Worm (Caenorhabditis elegans) whole organism, L2 larva: Measurements from ENCODE around the gene jmjd-5.

Experiments used
- C34F6.9 ChIP-seq: fragments of 150-350 bp; optimal IDR thresholded peaks from 2 replicates; lab custom pipeline; 2014; ENCODE audit warnings: missing biosample characterization, missing genetic modification characterization
- F13H6.1 ChIP-seq: sonication (generic microtip); optimal IDR thresholded peaks from 2 replicates; lab custom pipeline; 2016; ENCODE audit warnings: missing genetic modification characterization, missing compliant biosample characterization
- R02D3.7 ChIP-seq: fragments of 150-350 bp; optimal IDR thresholded peaks from 2 replicates; lab custom pipeline; 2014; ENCODE audit warnings: missing biosample characterization, missing genetic modification characterization
- Y55F3AM.14 ChIP-seq: fragments of 200-800 bp; sonication (Bioruptor generic); optimal IDR thresholded peaks from 2 replicates; lab custom pipeline; 2018; ENCODE audit warnings: mild to moderate bottlenecking, missing genetic modification characterization, missing compliant biosample characterization
- ZK546.5 ChIP-seq: sonication (generic microtip); optimal IDR thresholded peaks from 2 replicates; lab custom pipeline; 2017; ENCODE audit warnings: missing biosample characterization, missing genetic modification characterization
- alr-1 ChIP-seq: fragments of 150-350 bp; optimal IDR thresholded peaks from 2 replicates; lab custom pipeline; 2014; ENCODE audit warnings: missing biosample characterization, missing genetic modification characterization
- aly-2 ChIP-seq: fragments of 150-350 bp; optimal IDR thresholded peaks from 2 replicates; lab custom pipeline; 2014; ENCODE audit warnings: missing biosample characterization, missing genetic modification characterization
- ama-1 ChIP-seq: fragments of 150-350 bp; optimal IDR thresholded peaks from 2 replicates; lab custom pipeline; 2018; ENCODE audit warnings: inconsistent platforms
- blmp-1 ChIP-seq: sonication (generic microtip); optimal IDR thresholded peaks from 2 replicates; lab custom pipeline; 2017; ENCODE audit warnings: missing genetic modification characterization, mild to moderate bottlenecking, missing compliant biosample characterization, antibody characterized with exemption, moderate library complexity; ENCODE audit not compliant: insufficient read depth
- ceh-82 ChIP-seq: fragments of 150-350 bp; optimal IDR thresholded peaks from 2 replicates; lab custom pipeline; 2014; ENCODE audit warnings: missing biosample characterization, missing genetic modification characterization
- crh-2 ChIP-seq: sonication (generic microtip); optimal IDR thresholded peaks from 2 replicates; lab custom pipeline; 2017; ENCODE audit warnings: missing biosample characterization, missing genetic modification characterization
- dmd-4 ChIP-seq: sonication (generic microtip); optimal IDR thresholded peaks from 2 replicates; lab custom pipeline; 2017; ENCODE audit warnings: missing biosample characterization, missing genetic modification characterization
- egl-27 ChIP-seq: sonication (generic microtip); optimal IDR thresholded peaks from 3 replicates; lab custom pipeline; 2017; ENCODE audit warnings: missing biosample characterization, missing genetic modification reagents, missing genetic modification characterization
- elt-3 ChIP-seq: sonication (generic microtip); optimal IDR thresholded peaks from 2 replicates; lab custom pipeline; 2017; ENCODE audit warnings: missing biosample characterization, missing genetic modification characterization
- fos-1 ChIP-seq: fragments of 150-350 bp; optimal IDR thresholded peaks from 2 replicates; lab custom pipeline; 2014; ENCODE audit warnings: missing biosample characterization, missing genetic modification characterization
- gmeb-1 ChIP-seq: fragments of 150-350 bp; optimal IDR thresholded peaks from 2 replicates; lab custom pipeline; 2014; ENCODE audit warnings: missing biosample characterization, missing genetic modification characterization
- lin-11 ChIP-seq: fragments of 150-350 bp; sonication (generic microtip); optimal IDR thresholded peaks from 2 replicates; lab custom pipeline; 2014; ENCODE audit warnings: missing biosample characterization, missing genetic modification characterization, inconsistent platforms, mixed read lengths
- lin-13 ChIP-seq: fragments of 150-350 bp; optimal IDR thresholded peaks from 2 replicates; lab custom pipeline; 2014; ENCODE audit warnings: missing biosample characterization, missing genetic modification reagents, missing genetic modification characterization
- lin-39 ChIP-seq: fragments of 150-350 bp; optimal IDR thresholded peaks from 2 replicates; lab custom pipeline; 2014; ENCODE audit warnings: missing biosample characterization, missing genetic modification reagents, missing genetic modification characterization
- lsy-2 ChIP-seq, 2 experiments: fragments of 150-350 bp in 1 of 2; sonication (generic microtip) in 1 of 2; optimal IDR thresholded peaks; 2 replicates each; lab custom pipeline; 2014 to 2017; ENCODE audit warnings: missing biosample characterization in 2 of 2, missing genetic modification characterization in 2 of 2
- mab-5 ChIP-seq: fragments of 150-350 bp; optimal IDR thresholded peaks from 2 replicates; lab custom pipeline; 2014; ENCODE audit warnings: missing biosample characterization, missing genetic modification characterization
- mdl-1 ChIP-seq, 2 experiments: fragments of 150-350 bp in 1 of 2; sonication (generic microtip) in 1 of 2; optimal IDR thresholded peaks; 2 replicates each; lab custom pipeline; 2017; ENCODE audit warnings: missing biosample characterization in 2 of 2, missing genetic modification characterization in 2 of 2
- nhr-10 ChIP-seq: sonication (generic microtip); optimal IDR thresholded peaks from 2 replicates; lab custom pipeline; 2017; ENCODE audit warnings: missing biosample characterization, missing genetic modification characterization
- nhr-11 ChIP-seq: fragments of 150-350 bp; optimal IDR thresholded peaks from 2 replicates; lab custom pipeline; 2014; ENCODE audit warnings: missing biosample characterization, missing genetic modification characterization
- nhr-12 ChIP-seq: fragments of 150-350 bp; optimal IDR thresholded peaks from 2 replicates; lab custom pipeline; 2014; ENCODE audit warnings: missing biosample characterization, missing genetic modification characterization
- nhr-129 ChIP-seq: fragments of 150-350 bp; optimal IDR thresholded peaks from 2 replicates; lab custom pipeline; 2014; ENCODE audit warnings: missing biosample characterization, missing genetic modification characterization
- nhr-21 ChIP-seq: fragments of 150-350 bp; optimal IDR thresholded peaks from 2 replicates; lab custom pipeline; 2014; ENCODE audit warnings: missing biosample characterization, missing genetic modification characterization
- nhr-23 ChIP-seq: fragments of 150-350 bp; optimal IDR thresholded peaks from 2 replicates; lab custom pipeline; 2014; ENCODE audit warnings: missing biosample characterization, missing genetic modification reagents, missing genetic modification characterization
- nhr-237 ChIP-seq: fragments of 150-350 bp; optimal IDR thresholded peaks from 2 replicates; lab custom pipeline; 2014; ENCODE audit warnings: missing biosample characterization, missing genetic modification characterization
- nhr-25 ChIP-seq: fragments of 150-350 bp; sonication (generic microtip); optimal IDR thresholded peaks from 3 replicates; lab custom pipeline; 2014; ENCODE audit warnings: missing biosample characterization, missing genetic modification characterization
- nhr-6 ChIP-seq: fragments of 150-350 bp; optimal IDR thresholded peaks from 2 replicates; lab custom pipeline; 2014; ENCODE audit warnings: missing biosample characterization, missing genetic modification characterization
- nhr-77 ChIP-seq: fragments of 150-350 bp; optimal IDR thresholded peaks from 2 replicates; lab custom pipeline; 2014; ENCODE audit warnings: missing biosample characterization, missing genetic modification characterization
- peb-1 ChIP-seq: fragments of 150-350 bp; optimal IDR thresholded peaks from 2 replicates; lab custom pipeline; 2014; ENCODE audit warnings: missing biosample characterization, missing genetic modification characterization
- sem-4 ChIP-seq: fragments of 150-350 bp; optimal IDR thresholded peaks from 2 replicates; lab custom pipeline; 2014; ENCODE audit warnings: missing biosample characterization, missing genetic modification reagents, missing genetic modification characterization
- skn-1 ChIP-seq: sonication (generic microtip); optimal IDR thresholded peaks from 2 replicates; lab custom pipeline; 2017; ENCODE audit warnings: missing biosample characterization, missing genetic modification characterization
- sma-3 ChIP-seq: sonication (generic microtip); optimal IDR thresholded peaks from 2 replicates; lab custom pipeline; 2016; ENCODE audit warnings: missing genetic modification reagents, missing genetic modification characterization, missing compliant biosample characterization
- sma-9 ChIP-seq, 2 experiments: fragments of 150-350 bp in 1 of 2; sonication (generic microtip) in 1 of 2; optimal IDR thresholded peaks; 2 replicates each; lab custom pipeline; 2014 to 2016; ENCODE audit warnings: missing genetic modification characterization in 2 of 2, mild to moderate bottlenecking in 1 of 2, missing biosample characterization in 1 of 2, missing compliant biosample characterization in 1 of 2, missing genetic modification reagents in 1 of 2, moderate library complexity in 1 of 2
- snpc-4 ChIP-seq: fragments of 150-350 bp; optimal IDR thresholded peaks from 2 replicates; lab custom pipeline; 2014; ENCODE audit warnings: missing biosample characterization, missing genetic modification characterization
- unc-39 ChIP-seq: fragments of 150-350 bp; optimal IDR thresholded peaks from 2 replicates; lab custom pipeline; 2014; ENCODE audit warnings: missing biosample characterization, missing genetic modification characterization
- unc-55 ChIP-seq: fragments of 150-350 bp; sonication (generic microtip); optimal IDR thresholded peaks from 3 replicates; lab custom pipeline; 2014; ENCODE audit warnings: missing biosample characterization, missing genetic modification reagents, missing genetic modification characterization
- unc-62 ChIP-seq: fragments of 150-350 bp; optimal IDR thresholded peaks from 2 replicates; lab custom pipeline; 2014; ENCODE audit warnings: missing biosample characterization, missing genetic modification reagents, missing genetic modification characterization
- zag-1 ChIP-seq: fragments of 150-350 bp; optimal IDR thresholded peaks from 2 replicates; lab custom pipeline; 2014; ENCODE audit warnings: missing biosample characterization, missing genetic modification characterization
- ztf-1 ChIP-seq: fragments of 200-800 bp; sonication (Bioruptor generic); conservative IDR thresholded peaks from 2 replicates; pipeline ENCODE4 v1.3.6; 2022; ENCODE audit warnings: missing genetic modification characterization, missing compliant biosample characterization
- ztf-11 ChIP-seq: sonication (generic microtip); optimal IDR thresholded peaks from 2 replicates; lab custom pipeline; 2017; ENCODE audit warnings: missing biosample characterization, missing genetic modification characterization
- ztf-4 ChIP-seq: fragments of 150-350 bp; optimal IDR thresholded peaks from 2 replicates; lab custom pipeline; 2014; ENCODE audit warnings: missing biosample characterization, missing genetic modification characterization

Gene jmjd-5

ce11 chrV:11121247-11121646, 6.0 kb upstream of the jmjd-5 start (continued):
- TF ChIP-seq blmp-1, result no peak
- TF ChIP-seq lin-13 (GFP tag; lab: Kevin White, UChicago), result no peak
- TF ChIP-seq gmeb-1 (tag; lab: Kevin White, UChicago), result no peak
- no peak for TF ChIP-seq nhr-77
- TF ChIP-seq nhr-237, result no peak
- no peak for TF ChIP-seq unc-39 (tag; lab: Kevin White, UChicago)
- no peak for TF ChIP-seq lin-11 (tag; lab: Kevin White, UChicago)
- TF ChIP-seq mdl-1 (tag; optimal IDR thresholded peaks at IDR 0.05; lab: Kevin White, UChicago), result peak; percentile 42 to 61
- TF ChIP-seq ztf-11, result no peak
- TF ChIP-seq F13H6.1, result peak; percentile 3
- TF ChIP-seq sem-4, result no peak
- TF ChIP-seq nhr-129 (tag; lab: Kevin White, UChicago), result peak; percentile 85
- TF ChIP-seq nhr-10 (tag; lab: Kevin White, UChicago), result no peak
- TF ChIP-seq unc-55 (GFP tag; lab: Kevin White, UChicago), result peak; percentile 24

ce11 chrV:11122466-11122865, 4.8 kb upstream of the jmjd-5 start, which contains the start of gene mboa-2:
TSS of gene mboa-2 (minus strand) at chrV:11122493.
- TF ChIP-seq lin-13 (GFP tag; lab: Kevin White, UChicago), result peak; percentile 72
- no peak for TF ChIP-seq nhr-12 (tag; lab: Kevin White, UChicago)
- TF ChIP-seq skn-1, result no peak
- peak; percentile 22 for TF ChIP-seq nhr-77
- TF ChIP-seq ztf-1 (GFP tag; lab: Robert Waterston, UW), result no peak
- peak; percentile 56 for TF ChIP-seq ztf-4
- no peak for TF ChIP-seq alr-1 (tag; lab: Kevin White, UChicago)
- no peak for TF ChIP-seq C34F6.9 (tag; lab: Kevin White, UChicago)
- peak; percentile 30 for TF ChIP-seq nhr-25
- TF ChIP-seq elt-3, result no peak
- TF ChIP-seq blmp-1, result no peak
- TF ChIP-seq unc-55 (GFP tag; lab: Kevin White, UChicago), result no peak
- TF ChIP-seq sem-4, result peak; percentile 25
- TF ChIP-seq sma-3, result peak; percentile 58
- no peak for TF ChIP-seq ztf-11
- TF ChIP-seq unc-62 (GFP tag; lab: Kevin White, UChicago), result no peak
- peak; percentile 51 for TF ChIP-seq sma-9 (GFP tag; optimal IDR thresholded peaks at IDR 0.05; lab: Kevin White, UChicago)
- no peak for TF ChIP-seq sma-9 (tag; optimal IDR thresholded peaks at IDR 0.05; lab: Kevin White, UChicago)
- TF ChIP-seq lin-39 (tag; lab: Kevin White, UChicago), result no peak
- TF ChIP-seq ama-1 (lab: Kevin White, UChicago), result no peak
- peak; percentile 23 to 41 for TF ChIP-seq lsy-2 (tag; optimal IDR thresholded peaks at IDR 0.05; lab: Kevin White, UChicago)
- no peak for TF ChIP-seq peb-1 (tag; lab: Kevin White, UChicago)
- TF ChIP-seq ceh-82 (tag; lab: Kevin White, UChicago), result no peak
- no peak for TF ChIP-seq mdl-1 (tag; optimal IDR thresholded peaks at IDR 0.05; lab: Kevin White, UChicago)
- peak; percentile 59 for TF ChIP-seq nhr-6
- peak; percentile 28 for TF ChIP-seq F13H6.1
- TF ChIP-seq snpc-4 (tag; lab: Kevin White, UChicago), result no peak
- TF ChIP-seq Y55F3AM.14 (GFP tag; lab: Kevin White, UChicago), result no peak
- no peak for TF ChIP-seq nhr-21 (tag; lab: Kevin White, UChicago)
- no peak for TF ChIP-seq lin-11 (tag; lab: Kevin White, UChicago)
- peak; percentile 37 for TF ChIP-seq gmeb-1 (tag; lab: Kevin White, UChicago)
- TF ChIP-seq nhr-129 (tag; lab: Kevin White, UChicago), result peak; percentile 43
- TF ChIP-seq aly-2, result no peak
- TF ChIP-seq nhr-23, result no peak
- TF ChIP-seq ZK546.5 (tag; lab: Kevin White, UChicago), result no peak
- TF ChIP-seq nhr-237, result no peak
- peak; percentile 50 for TF ChIP-seq crh-2
- no peak for TF ChIP-seq nhr-11 (tag; lab: Kevin White, UChicago)
- TF ChIP-seq egl-27 (tag; lab: Kevin White, UChicago), result no peak

- no peak for TF ChIP-seq R02D3.7 (tag; lab: Kevin White, UChicago)
- peak; percentile 30 to 79 for TF ChIP-seq lsy-2 (tag; optimal IDR thresholded peaks at IDR 0.05; lab: Kevin White, UChicago)
- TF ChIP-seq ZK546.5 (tag; lab: Kevin White, UChicago), result no peak
- TF ChIP-seq snpc-4 (tag; lab: Kevin White, UChicago), result no peak
- TF ChIP-seq ceh-82 (tag; lab: Kevin White, UChicago), result no peak
- peak; percentile 65 for TF ChIP-seq nhr-25
- TF ChIP-seq zag-1, result no peak
- peak; percentile 67 for TF ChIP-seq nhr-129 (tag; lab: Kevin White, UChicago)
- no peak for TF ChIP-seq alr-1 (tag; lab: Kevin White, UChicago)
- no peak for TF ChIP-seq ztf-11
- no peak for TF ChIP-seq elt-3
- TF ChIP-seq sem-4, result peak; percentile 2
- no peak for TF ChIP-seq egl-27 (tag; lab: Kevin White, UChicago)
- no peak for TF ChIP-seq mab-5 (tag; lab: Kevin White, UChicago)
- TF ChIP-seq nhr-23, result no peak
- TF ChIP-seq unc-62 (GFP tag; lab: Kevin White, UChicago), result no peak
- TF ChIP-seq nhr-237, result no peak
- no peak for TF ChIP-seq aly-2
- TF ChIP-seq nhr-10 (tag; lab: Kevin White, UChicago), result no peak
- peak; percentile 67 for TF ChIP-seq crh-2
- no peak for TF ChIP-seq blmp-1
- no peak for TF ChIP-seq lin-39 (tag; lab: Kevin White, UChicago)
- TF ChIP-seq sma-3, result peak; percentile 65
- TF ChIP-seq F13H6.1, result peak; percentile 75
- no peak for TF ChIP-seq mdl-1 (tag; optimal IDR thresholded peaks at IDR 0.05; lab: Kevin White, UChicago)
- TF ChIP-seq sma-9 (GFP tag; optimal IDR thresholded peaks at IDR 0.05; lab: Kevin White, UChicago), result peak; percentile 72
- no peak for TF ChIP-seq sma-9 (tag; optimal IDR thresholded peaks at IDR 0.05; lab: Kevin White, UChicago)
- peak; percentile 62 for TF ChIP-seq fos-1 (tag; lab: Kevin White, UChicago)
- no peak for TF ChIP-seq dmd-4 (tag; lab: Kevin White, UChicago)
- no peak for TF ChIP-seq skn-1
- TF ChIP-seq ztf-1 (GFP tag; lab: Robert Waterston, UW), result no peak
Measured at ce11 chrV:11123817-11124337, 3.4 kb upstream of the jmjd-5 start, which contains the start of the genes atp-5 and lmtr-3. TSS of gene atp-5 (minus strand) at chrV:11123867. TSS of gene lmtr-3 (plus strand) at chrV:11124186.
